Fruit fly (Drosophila melanogaster) whole organism, embryonic: ENCODE results near the gene CG10301.

Source experiments
- Ada2b ChIP-seq: fragments of 200-800 bp; sonication (Bioruptor generic); IDR thresholded peaks from 2 replicates; pipeline ENCODE4 v1.3.6; 2022; ENCODE audit warnings: missing biosample characterization, missing genetic modification characterization
- Blimp-1 ChIP-seq: fragments of 200-800 bp; sonication (Bioruptor generic); optimal IDR thresholded peaks from 3 replicates; lab custom pipeline; 2018; ENCODE audit warnings: missing biosample characterization, missing genetic modification characterization, mild to moderate bottlenecking, moderate library complexity, missing genetic modification reagents
- CG10462 ChIP-seq: fragments of 200-800 bp; sonication (Bioruptor generic); optimal IDR thresholded peaks from 2 replicates; lab custom pipeline; 2016; ENCODE audit warnings: missing biosample characterization, missing genetic modification characterization
- CG11247 ChIP-seq: fragments of 200-800 bp; sonication (Bioruptor generic); IDR thresholded peaks from 2 replicates; pipeline ENCODE4 v1.3.6; 2022; ENCODE audit warnings: missing biosample characterization, missing genetic modification characterization
- CG12236 ChIP-seq: fragments of 200-800 bp; sonication (Bioruptor generic); optimal IDR thresholded peaks from 2 replicates; lab custom pipeline; 2016; ENCODE audit warnings: missing biosample characterization, missing genetic modification characterization
- CG12299 ChIP-seq: fragments of 200-800 bp; sonication (Bioruptor generic); optimal IDR thresholded peaks from 2 replicates; lab custom pipeline; 2018; ENCODE audit warnings: missing biosample characterization, mild to moderate bottlenecking, missing genetic modification characterization
- CG13424 ChIP-seq: fragments of 200-800 bp; sonication (Bioruptor generic); optimal IDR thresholded peaks from 2 replicates; lab custom pipeline; 2019; ENCODE audit warnings: missing biosample characterization, mild to moderate bottlenecking, missing genetic modification characterization, moderate library complexity
- CG13775 ChIP-seq: fragments of 200-800 bp; sonication (Bioruptor generic); optimal IDR thresholded peaks from 3 replicates; lab custom pipeline; 2017; ENCODE audit warnings: missing biosample characterization, mild to moderate bottlenecking, missing genetic modification characterization
- CG14860 ChIP-seq: fragments of 200-800 bp; sonication (Bioruptor generic); IDR thresholded peaks from 3 replicates; pipeline ENCODE4 v1.3.6; 2022; ENCODE audit warnings: missing biosample characterization, missing genetic modification characterization; ENCODE audit not compliant: partially characterized antibody
- CG15514 ChIP-seq: fragments of 200-800 bp; sonication (Bioruptor generic); optimal IDR thresholded peaks from 3 replicates; lab custom pipeline; 2017; ENCODE audit warnings: missing biosample characterization, missing genetic modification characterization, mild to moderate bottlenecking, moderate library complexity, missing genetic modification reagents
- CG15601 ChIP-seq: fragments of 200-800 bp; sonication (Bioruptor generic); optimal IDR thresholded peaks from 3 replicates; lab custom pipeline; 2019; ENCODE audit warnings: missing biosample characterization, mild to moderate bottlenecking, missing genetic modification characterization, moderate library complexity
- CG17612 ChIP-seq: fragments of 200-800 bp; sonication (Bioruptor generic); IDR thresholded peaks from 2 replicates; pipeline ENCODE4 v1.3.6; 2022; ENCODE audit warnings: missing biosample characterization, missing genetic modification characterization
- CG1792 ChIP-seq: fragments of 200-800 bp; sonication (Bioruptor generic); optimal IDR thresholded peaks from 2 replicates; lab custom pipeline; 2016; ENCODE audit warnings: missing biosample characterization, missing genetic modification characterization
- CG18011 ChIP-seq: fragments of 200-800 bp; sonication (Bioruptor generic); optimal IDR thresholded peaks from 2 replicates; lab custom pipeline; 2017; ENCODE audit warnings: missing biosample characterization, missing genetic modification characterization, mild to moderate bottlenecking, moderate library complexity, missing genotype
- CG2199 ChIP-seq: fragments of 200-800 bp; sonication (Bioruptor generic); IDR thresholded peaks from 3 replicates; pipeline ENCODE4 v1.3.6; 2022; ENCODE audit warnings: missing biosample characterization, missing genetic modification characterization
- CG31224 ChIP-seq: fragments of 200-800 bp; sonication (Bioruptor generic); IDR thresholded peaks from 2 replicates; pipeline ENCODE4 v1.3.6; 2022; ENCODE audit warnings: missing biosample characterization, missing genetic modification characterization
- CG3163 ChIP-seq: fragments of 200-800 bp; sonication (Bioruptor generic); optimal IDR thresholded peaks from 3 replicates; lab custom pipeline; 2016; ENCODE audit warnings: missing biosample characterization, missing genetic modification characterization
- CG4404 ChIP-seq: fragments of 200-800 bp; sonication (Bioruptor generic); IDR thresholded peaks from 2 replicates; pipeline ENCODE4 v1.3.6; 2022; ENCODE audit warnings: missing biosample characterization, missing genetic modification characterization
- CG5245 ChIP-seq: fragments of 200-800 bp; sonication (Bioruptor generic); optimal IDR thresholded peaks from 3 replicates; lab custom pipeline; 2016; ENCODE audit warnings: missing biosample characterization, missing genetic modification characterization
- CG8478 ChIP-seq: fragments of >200 bp; optimal IDR thresholded peaks from 2 replicates; lab custom pipeline; 2018
- CG8924 ChIP-seq: fragments of 200-800 bp; optimal IDR thresholded peaks from 3 replicates; lab custom pipeline; 2019; ENCODE audit warnings: missing biosample characterization, mild to moderate bottlenecking, missing genetic modification characterization, moderate library complexity
- CG9215 ChIP-seq: fragments of 200-800 bp; sonication (Bioruptor generic); IDR thresholded peaks from 2 replicates; pipeline ENCODE4 v1.3.6; 2022; ENCODE audit warnings: missing biosample characterization, missing genetic modification characterization
- Dfd ChIP-seq, 2 experiments: fragments of >200 bp; optimal IDR thresholded peaks; 2 replicates each; lab custom pipeline; 2017; ENCODE audit warnings: missing biosample characterization in 2 of 2, missing genetic modification characterization in 2 of 2
- Dll ChIP-seq: fragments of 200-800 bp; sonication (Bioruptor generic); IDR thresholded peaks from 4 replicates; pipeline ENCODE4 v1.3.6; 2022; ENCODE audit warnings: missing biosample characterization, missing genetic modification characterization; ENCODE audit not compliant: partially characterized antibody
- Dref ChIP-seq: fragments of 200-800 bp; sonication (Bioruptor generic); IDR thresholded peaks from 2 replicates; pipeline ENCODE4 v1.3.6; 2022; ENCODE audit warnings: missing biosample characterization, missing genetic modification characterization
- HLH54F ChIP-seq: fragments of 200-800 bp; sonication (Bioruptor generic); optimal IDR thresholded peaks from 3 replicates; lab custom pipeline; 2016; ENCODE audit warnings: missing biosample characterization, missing genetic modification characterization
- MTF-1 ChIP-seq: fragments of 200-800 bp; sonication (Bioruptor generic); optimal IDR thresholded peaks from 2 replicates; lab custom pipeline; 2018; ENCODE audit warnings: missing biosample characterization, mild to moderate bottlenecking, missing genetic modification characterization, borderline replicate concordance
- Med ChIP-seq: fragments of 200-800 bp; sonication (Bioruptor generic); peaks from one replicate; lab custom pipeline; 2016; ENCODE audit warnings: missing biosample characterization, missing genetic modification characterization, mild to moderate bottlenecking, inconsistent platforms, moderate library complexity
- Oli ChIP-seq: fragments of 200-800 bp; sonication (Bioruptor generic); optimal IDR thresholded peaks from 2 replicates; lab custom pipeline; 2018; ENCODE audit warnings: missing biosample characterization, mild to moderate bottlenecking, missing genetic modification characterization, moderate library complexity
- Sox102F ChIP-seq: fragments of 200-800 bp; sonication (Bioruptor generic); optimal IDR thresholded peaks from 2 replicates; lab custom pipeline; 2018; ENCODE audit warnings: missing biosample characterization, mild to moderate bottlenecking, missing genetic modification characterization, moderate library complexity
- Trl ChIP-seq, 3 experiments: fragments of >200 bp in 2 of 3; fragments of 200-800 bp in 1 of 3; sonication (Bioruptor generic) in 1 of 3; optimal IDR thresholded peaks; 2 replicates in 1 of 3; 3 replicates in 2 of 3; lab custom pipeline; 2016 to 2017; ENCODE audit warnings: missing biosample characterization in 1 of 3, missing genetic modification characterization in 1 of 3
- caup ChIP-seq: fragments of 200-800 bp; sonication (Bioruptor generic); optimal IDR thresholded peaks from 3 replicates; lab custom pipeline; 2017; ENCODE audit warnings: missing biosample characterization, mild to moderate bottlenecking, missing genetic modification characterization, moderate library complexity; ENCODE audit not compliant: severe bottlenecking
- dan ChIP-seq: fragments of 200-800 bp; sonication (Bioruptor generic); IDR thresholded peaks from 2 replicates; pipeline ENCODE4 v1.3.6; 2022; ENCODE audit warnings: missing biosample characterization, missing genetic modification characterization
- dmrt11E ChIP-seq: fragments of 200-800 bp; sonication (Bioruptor generic); optimal IDR thresholded peaks from 3 replicates; lab custom pipeline; 2018; ENCODE audit warnings: missing biosample characterization, mild to moderate bottlenecking, missing genetic modification characterization, moderate library complexity
- ewg ChIP-seq: fragments of 200-800 bp; sonication (Bioruptor generic); optimal IDR thresholded peaks from 3 replicates; lab custom pipeline; 2017; ENCODE audit warnings: mild to moderate bottlenecking, missing biosample characterization, missing genetic modification reagents, missing genetic modification characterization
- fu2 ChIP-seq: fragments of 200-800 bp; sonication (Bioruptor generic); optimal IDR thresholded peaks from 2 replicates; lab custom pipeline; 2016; ENCODE audit warnings: missing biosample characterization, missing genetic modification characterization
- gro ChIP-seq: fragments of 200-800 bp; sonication (Bioruptor generic); optimal IDR thresholded peaks from 2 replicates; lab custom pipeline; 2016; ENCODE audit warnings: missing biosample characterization, missing genetic modification characterization
- jigr1 ChIP-seq: fragments of 200-800 bp; sonication (Bioruptor generic); IDR thresholded peaks from 3 replicates; pipeline ENCODE4 v1.3.6; 2022; ENCODE audit warnings: missing biosample characterization, missing genetic modification characterization
- ken ChIP-seq: fragments of 200-800 bp; sonication (Bioruptor generic); IDR thresholded peaks from 3 replicates; pipeline ENCODE4 v1.3.6; 2022; ENCODE audit warnings: missing biosample characterization, missing genetic modification characterization
- lmd ChIP-seq: fragments of 200-800 bp; sonication (Bioruptor generic); IDR thresholded peaks from 2 replicates; pipeline ENCODE4 v1.3.6; 2022; ENCODE audit warnings: missing biosample characterization, missing genetic modification characterization
- mirr ChIP-seq: fragments of 200-800 bp; sonication (Bioruptor generic); optimal IDR thresholded peaks from 3 replicates; lab custom pipeline; 2018; ENCODE audit warnings: missing biosample characterization, mild to moderate bottlenecking, missing genetic modification characterization
- odd ChIP-seq: fragments of 200-800 bp; sonication (Bioruptor generic); optimal IDR thresholded peaks from 2 replicates; lab custom pipeline; 2017; ENCODE audit warnings: missing biosample characterization, mild to moderate bottlenecking, missing genetic modification characterization
- pros ChIP-seq: fragments of 200-800 bp; sonication (Bioruptor generic); optimal IDR thresholded peaks from 3 replicates; lab custom pipeline; 2019; ENCODE audit warnings: missing biosample characterization, mild to moderate bottlenecking, missing genetic modification characterization, moderate library complexity
- psq ChIP-seq: fragments of 200-800 bp; sonication (Bioruptor generic); optimal IDR thresholded peaks from 2 replicates; lab custom pipeline; 2017; ENCODE audit warnings: missing biosample characterization, missing genetic modification characterization
- rib ChIP-seq: fragments of 200-800 bp; sonication (Bioruptor generic); IDR thresholded peaks from 2 replicates; pipeline ENCODE4 v1.3.6; 2022; ENCODE audit warnings: missing biosample characterization, missing genetic modification characterization
- salm ChIP-seq: fragments of 200-800 bp; sonication (Bioruptor generic); optimal IDR thresholded peaks from 2 replicates; lab custom pipeline; 2018; ENCODE audit warnings: missing biosample characterization, mild to moderate bottlenecking, missing genetic modification characterization
- sob ChIP-seq: fragments of 200-800 bp; sonication (Bioruptor generic); IDR thresholded peaks from 2 replicates; pipeline ENCODE4 v1.3.6; 2022; ENCODE audit warnings: missing biosample characterization, missing genetic modification characterization
- tgo ChIP-seq: fragments of 200-800 bp; sonication (Bioruptor generic); IDR thresholded peaks from 3 replicates; pipeline ENCODE4 v1.3.6; 2022; ENCODE audit warnings: missing biosample characterization, missing genetic modification characterization
- tio ChIP-seq: fragments of 200-800 bp; sonication (Bioruptor generic); optimal IDR thresholded peaks from 2 replicates; lab custom pipeline; 2017; ENCODE audit warnings: missing biosample characterization, missing genetic modification characterization, inconsistent platforms
- unc-4 ChIP-seq: fragments of 200-800 bp; sonication (Bioruptor generic); IDR thresholded peaks from 2 replicates; pipeline ENCODE4 v1.3.6; 2022; ENCODE audit warnings: missing biosample characterization, missing genetic modification characterization; ENCODE audit not compliant: partially characterized antibody
- wek ChIP-seq: fragments of 200-800 bp; sonication (Bioruptor generic); optimal IDR thresholded peaks from 3 replicates; lab custom pipeline; 2018; ENCODE audit warnings: missing biosample characterization, mild to moderate bottlenecking, missing genetic modification characterization, moderate library complexity

CG10301 gene

dm6 chr3R:23713901-23714300 lies 3.9 kb downstream of the CG10301 start (continued):
- TF ChIP-seq Blimp-1 (GFP tag; lab: Kevin White, UChicago) (peak; percentile 69), CG12299 (tag; lab: Kevin White, UChicago) (peak; percentile 2), dan (GFP tag; lab: Robert Waterston, UW) (no peak), CG12236 (GFP tag; lab: Kevin White, UChicago) (no peak), unc-4 (GFP tag; lab: Robert Waterston, UW) (no peak), Dref (no peak), Dll (GFP tag; lab: Robert Waterston, UW) (no peak), CG13775 (GFP tag; lab: Kevin White, UChicago) (peak; percentile 46), CG15514 (GFP tag; lab: Kevin White, UChicago) (peak; percentile 2), CG10462 (GFP tag; lab: Kevin White, UChicago) (peak; percentile 50), CG8478 (lab: Kevin White, UChicago) (no peak), odd (GFP tag; lab: Kevin White, UChicago) (no peak), tio (GFP tag; lab: Kevin White, UChicago) (peak; percentile 52), caup (no peak), mirr (GFP tag; lab: Kevin White, UChicago) (no peak), CG14860 (GFP tag; lab: Robert Waterston, UW) (no peak), CG17612 (GFP tag; lab: Robert Waterston, UW) (no peak), CG11247 (no peak), CG31224 (GFP tag; lab: Robert Waterston, UW) (no peak), CG8924 (peak; percentile 31), ken (GFP tag; lab: Robert Waterston, UW) (peak; percentile 75; the same call in 2 of the 3 replicates), CG18011 (GFP tag; lab: Kevin White, UChicago) (no peak), lmd (GFP tag; lab: Robert Waterston, UW) (0 out of 2 replicates have a peak, but pooled peaks have one; percentile 13), CG1792 (GFP tag; lab: Kevin White, UChicago) (peak; percentile 47), pros (GFP tag; lab: Kevin White, UChicago) (no peak), CG15601 (peak; percentile 48), MTF-1 (GFP tag; lab: Kevin White, UChicago) (no peak), dmrt11E (tag; lab: Kevin White, UChicago) (peak; percentile 80), psq (GFP tag; lab: Kevin White, UChicago) (no peak), CG3163 (GFP tag; lab: Kevin White, UChicago) (no peak), Ada2b (no peak), Oli (peak; percentile 70), ewg (GFP tag; lab: Kevin White, UChicago) (peak; percentile 36), fu2 (GFP tag; lab: Kevin White, UChicago) (peak; percentile 7), CG13424 (tag; lab: Kevin White, UChicago) (peak; percentile 66), gro (GFP tag; lab: Kevin White, UChicago) (no peak), rib (no peak), Med (no peak), tgo (GFP tag; lab: Robert Waterston, UW) (peak; percentile 69), jigr1 (GFP tag; lab: Robert Waterston, UW) (0 out of 3 replicates have a peak, but pooled peaks have one; percentile 12), CG9215 (GFP tag; lab: Robert Waterston, UW) (peak; percentile 20; the same call in 1 of the 2 replicates), sob (GFP tag; lab: Robert Waterston, UW) (no peak), CG2199 (GFP tag; lab: Robert Waterston, UW) (no peak), CG5245 (peak; percentile 59), HLH54F (GFP tag; lab: Kevin White, UChicago) (peak; percentile 9), CG4404 (GFP tag; lab: Robert Waterston, UW) (0 out of 2 replicates have a peak, but pooled peaks have one; percentile 6), Sox102F (GFP tag; lab: Kevin White, UChicago) (peak; percentile 84), salm (tag; lab: Kevin White, UChicago) (peak; percentile 56), Trl (optimal IDR thresholded peaks at IDR 0.05; lab: Kevin White, UChicago) (no peak), Trl (GFP tag; optimal IDR thresholded peaks at IDR 0.05; lab: Kevin White, UChicago) (peak; percentile 49), wek (GFP tag; lab: Kevin White, UChicago) (no peak), Dfd (GFP tag; optimal IDR thresholded peaks at IDR 0.05; lab: Kevin White, UChicago) (no peak)
